Worm (Caenorhabditis elegans) whole organism, late embryonic: ENCODE measurements around the gene srw-133.

Experiments used
- ama-1 ChIP-seq: fragments of 150-350 bp; optimal IDR thresholded peaks from 2 replicates; lab custom pipeline; 2014
- ceh-19 ChIP-seq: fragments of 200-800 bp; sonication (Bioruptor generic); optimal IDR thresholded peaks from 2 replicates; lab custom pipeline; 2018; ENCODE audit warnings: mild to moderate bottlenecking, missing genetic modification characterization, missing compliant biosample characterization
- ceh-31 ChIP-seq: sonication (generic microtip); optimal IDR thresholded peaks from 2 replicates; lab custom pipeline; 2016; ENCODE audit warnings: missing genetic modification characterization, missing compliant biosample characterization
- dmd-4 ChIP-seq: sonication (generic microtip); optimal IDR thresholded peaks from 2 replicates; lab custom pipeline; 2016; ENCODE audit warnings: borderline replicate concordance, missing genetic modification characterization, missing compliant biosample characterization
- hlh-30 ChIP-seq: sonication (generic microtip); optimal IDR thresholded peaks from 2 replicates; lab custom pipeline; 2017; ENCODE audit warnings: antibody characterized with exemption, missing genetic modification characterization, missing compliant biosample characterization; ENCODE audit not compliant: insufficient read depth
- hlh-6 ChIP-seq: sonication (generic microtip); optimal IDR thresholded peaks from 2 replicates; lab custom pipeline; 2016; ENCODE audit warnings: missing genotype, missing genetic modification characterization, missing compliant biosample characterization
- mec-3 ChIP-seq: sonication (generic microtip); optimal IDR thresholded peaks from 2 replicates; lab custom pipeline; 2016; ENCODE audit warnings: borderline replicate concordance, missing genetic modification characterization, missing compliant biosample characterization
- tbx-2 ChIP-seq: sonication (generic microtip); optimal IDR thresholded peaks from 2 replicates; lab custom pipeline; 2016; ENCODE audit warnings: missing genetic modification characterization, missing compliant biosample characterization
- unc-55 ChIP-seq: sonication (generic microtip); optimal IDR thresholded peaks from 2 replicates; lab custom pipeline; 2017; ENCODE audit warnings: missing biosample characterization, missing genetic modification reagents, missing genetic modification characterization

- TF ChIP-seq unc-55 (GFP tag; lab: Kevin White, UChicago) (no peak), dmd-4 (no peak), ceh-31 (tag; lab: Kevin White, UChicago) (no peak), ama-1 (no peak), hlh-6 (no peak), mec-3 (tag; lab: Kevin White, UChicago) (no peak), tbx-2 (no peak), hlh-30 (tag; lab: Kevin White, UChicago) (no peak), ceh-19 (no peak)
Measured at ce11 chrV:4118332-4118731, 3.8 kb upstream of the srw-133 start, which contains the start of gene T05B4.9.
